Fruit fly (Drosophila melanogaster) whole organism, prepupa: Measurements from ENCODE around the gene PH4alphaNE2.

Source experiments
- Blimp-1 ChIP-seq: fragments of 200-800 bp; sonication (Bioruptor generic); optimal IDR thresholded peaks from 3 replicates; lab custom pipeline; 2017; ENCODE audit warnings: missing biosample characterization, missing genetic modification characterization, mild to moderate bottlenecking, moderate library complexity, missing genetic modification reagents
- CG11294 ChIP-seq: fragments of 200-800 bp; sonication (Bioruptor generic); IDR thresholded peaks from 2 replicates; pipeline ENCODE4 v1.3.6; 2022; ENCODE audit warnings: missing biosample characterization, missing genetic modification characterization
- CG11762 ChIP-seq: fragments of 200-800 bp; sonication (Bioruptor generic); optimal IDR thresholded peaks from 3 replicates; lab custom pipeline; 2016; ENCODE audit warnings: missing biosample characterization, missing genetic modification characterization; ENCODE audit not compliant: insufficient read depth
- CG15336 ChIP-seq: fragments of 200-800 bp; sonication (Bioruptor generic); IDR thresholded peaks from 2 replicates; pipeline ENCODE4 v1.3.6; 2022; ENCODE audit warnings: missing biosample characterization, missing genetic modification characterization
- CG3032 ChIP-seq: fragments of 200-800 bp; optimal IDR thresholded peaks from 2 replicates; lab custom pipeline; 2019; ENCODE audit warnings: missing biosample characterization, mild to moderate bottlenecking, missing genetic modification characterization, moderate library complexity
- CG32006 ChIP-seq: fragments of 200-800 bp; sonication (Bioruptor generic); optimal IDR thresholded peaks from 3 replicates; lab custom pipeline; 2017; ENCODE audit warnings: missing biosample characterization, mild to moderate bottlenecking, missing genetic modification characterization
- CG4318 ChIP-seq: fragments of 200-800 bp; sonication (Bioruptor generic); optimal IDR thresholded peaks from 3 replicates; lab custom pipeline; 2017; ENCODE audit warnings: missing biosample characterization, mild to moderate bottlenecking, missing genetic modification characterization
- CG6276 ChIP-seq: fragments of 200-800 bp; sonication (Bioruptor generic); optimal IDR thresholded peaks from 2 replicates; lab custom pipeline; 2017; ENCODE audit warnings: missing biosample characterization, mild to moderate bottlenecking, missing genetic modification characterization
- CG6792 ChIP-seq: fragments of 200-800 bp; sonication (Bioruptor generic); optimal IDR thresholded peaks from 3 replicates; lab custom pipeline; 2016; ENCODE audit warnings: missing biosample characterization, missing genetic modification characterization
- CG6808 ChIP-seq: fragments of 200-800 bp; sonication (Bioruptor generic); optimal IDR thresholded peaks from 3 replicates; lab custom pipeline; 2017; ENCODE audit warnings: missing biosample characterization, missing genetic modification characterization, mild to moderate bottlenecking, moderate library complexity, missing genetic modification reagents
- CG6854 ChIP-seq: fragments of 200-800 bp; sonication (Bioruptor generic); optimal IDR thresholded peaks from 2 replicates; lab custom pipeline; 2017; ENCODE audit warnings: missing biosample characterization, mild to moderate bottlenecking, missing genetic modification characterization
- CG8119 ChIP-seq: fragments of 200-800 bp; sonication (Bioruptor generic); IDR thresholded peaks from 3 replicates; pipeline ENCODE4 v1.3.6; 2022; ENCODE audit warnings: missing biosample characterization, missing genetic modification characterization
- CG9139 ChIP-seq: fragments of 200-800 bp; sonication (Bioruptor generic); optimal IDR thresholded peaks from 3 replicates; lab custom pipeline; 2017; ENCODE audit warnings: missing biosample characterization, mild to moderate bottlenecking, missing genetic modification characterization
- Eip75B ChIP-seq: fragments of 200-800 bp; sonication (Bioruptor generic); optimal IDR thresholded peaks from 3 replicates; lab custom pipeline; 2016; ENCODE audit warnings: missing biosample characterization, missing genetic modification characterization
- Eip93F ChIP-seq: fragments of 200-800 bp; sonication (Bioruptor generic); optimal IDR thresholded peaks from 2 replicates; lab custom pipeline; 2016; ENCODE audit warnings: missing biosample characterization, mild to moderate bottlenecking, missing genetic modification characterization
- Ets21C ChIP-seq: fragments of 200-800 bp; sonication (Bioruptor generic); optimal IDR thresholded peaks from 3 replicates; lab custom pipeline; 2016; ENCODE audit warnings: missing biosample characterization, missing genetic modification characterization
- Hr38 ChIP-seq: sonication (Bioruptor generic); optimal IDR thresholded peaks from 2 replicates; lab custom pipeline; 2016; ENCODE audit warnings: missing biosample characterization, missing genetic modification characterization
- Met ChIP-seq: fragments of 200-800 bp; sonication (Bioruptor generic); optimal IDR thresholded peaks from 3 replicates; lab custom pipeline; 2016; ENCODE audit warnings: missing biosample characterization, missing genetic modification characterization
- OdsH ChIP-seq: fragments of 200-800 bp; sonication (Bioruptor generic); optimal IDR thresholded peaks from 3 replicates; lab custom pipeline; 2016; ENCODE audit warnings: missing biosample characterization, missing genetic modification characterization
- Smox ChIP-seq: fragments of 200-800 bp; sonication (Bioruptor generic); optimal IDR thresholded peaks from 3 replicates; lab custom pipeline; 2016; ENCODE audit warnings: missing biosample characterization, missing genetic modification characterization
- Sox102F ChIP-seq: fragments of 200-800 bp; sonication (Bioruptor generic); optimal IDR thresholded peaks from 2 replicates; lab custom pipeline; 2016; ENCODE audit warnings: missing biosample characterization, mild to moderate bottlenecking, missing genetic modification characterization
- Sox14 ChIP-seq: fragments of 200-800 bp; sonication (Bioruptor generic); optimal IDR thresholded peaks from 3 replicates; lab custom pipeline; 2016; ENCODE audit warnings: missing biosample characterization, missing genetic modification characterization
- achi ChIP-seq: fragments of 200-800 bp; sonication (Bioruptor generic); optimal IDR thresholded peaks from 3 replicates; lab custom pipeline; 2016; ENCODE audit warnings: missing biosample characterization, missing genetic modification characterization
- cyc ChIP-seq: fragments of 200-800 bp; sonication (Bioruptor generic); optimal IDR thresholded peaks from 3 replicates; lab custom pipeline; 2016; ENCODE audit warnings: missing biosample characterization, missing genetic modification characterization
- dac ChIP-seq: fragments of 200-800 bp; sonication (Bioruptor generic); optimal IDR thresholded peaks from 2 replicates; lab custom pipeline; 2017; ENCODE audit warnings: missing biosample characterization, mild to moderate bottlenecking, missing genetic modification characterization
- dsx ChIP-seq: fragments of 200-800 bp; optimal IDR thresholded peaks from 3 replicates; lab custom pipeline; 2019; ENCODE audit warnings: missing biosample characterization, mild to moderate bottlenecking, missing genetic modification characterization, moderate library complexity; ENCODE audit not compliant: poor library complexity, severe bottlenecking
- esn ChIP-seq: fragments of 200-800 bp; sonication (Bioruptor generic); optimal IDR thresholded peaks from 2 replicates; lab custom pipeline; 2016; ENCODE audit warnings: missing biosample characterization, mild to moderate bottlenecking, missing genetic modification characterization, moderate library complexity
- lz ChIP-seq: fragments of 200-800 bp; sonication (Bioruptor generic); optimal IDR thresholded peaks from 3 replicates; lab custom pipeline; 2016; ENCODE audit warnings: missing biosample characterization, missing genetic modification characterization
- net ChIP-seq: fragments of 200-800 bp; sonication (Bioruptor generic); optimal IDR thresholded peaks from 3 replicates; lab custom pipeline; 2016; ENCODE audit warnings: missing biosample characterization, missing genetic modification characterization
- pdm3 ChIP-seq: fragments of 200-800 bp; sonication (Bioruptor generic); optimal IDR thresholded peaks from 3 replicates; lab custom pipeline; 2016; ENCODE audit warnings: missing biosample characterization, missing genetic modification characterization
- salr ChIP-seq, 2 experiments: fragments of 200-800 bp; sonication (Bioruptor generic); optimal IDR thresholded peaks; 3 replicates each; lab custom pipeline; 2016 to 2018; ENCODE audit warnings: missing biosample characterization in 2 of 2, missing genetic modification characterization in 2 of 2, mild to moderate bottlenecking in 1 of 2
- spab ChIP-seq: fragments of 200-800 bp; sonication (Bioruptor generic); optimal IDR thresholded peaks from 2 replicates; lab custom pipeline; 2017; ENCODE audit warnings: missing biosample characterization, mild to moderate bottlenecking, missing genetic modification characterization, missing genetic modification reagents
- ss ChIP-seq, 2 experiments: fragments of 200-800 bp; sonication (Bioruptor generic); optimal IDR thresholded peaks; 2 replicates in 1 of 2; 3 replicates in 1 of 2; lab custom pipeline; 2017 to 2018; ENCODE audit warnings: mild to moderate bottlenecking in 2 of 2, missing biosample characterization in 2 of 2, missing genetic modification characterization in 2 of 2, moderate library complexity in 1 of 2
- svp ChIP-seq: fragments of 200-800 bp; sonication (Bioruptor generic); peaks from one replicate; lab custom pipeline; 2016; ENCODE audit warnings: missing biosample characterization, missing genetic modification characterization
- topi ChIP-seq: fragments of 200-800 bp; sonication (Bioruptor generic); optimal IDR thresholded peaks from 3 replicates; lab custom pipeline; 2016; ENCODE audit warnings: missing biosample characterization, missing genetic modification characterization
- vri ChIP-seq: fragments of 200-800 bp; sonication (Bioruptor generic); optimal IDR thresholded peaks from 3 replicates; lab custom pipeline; 2016; ENCODE audit warnings: missing biosample characterization, mild to moderate bottlenecking, missing genetic modification characterization

Gene PH4alphaNE2

DNA sequence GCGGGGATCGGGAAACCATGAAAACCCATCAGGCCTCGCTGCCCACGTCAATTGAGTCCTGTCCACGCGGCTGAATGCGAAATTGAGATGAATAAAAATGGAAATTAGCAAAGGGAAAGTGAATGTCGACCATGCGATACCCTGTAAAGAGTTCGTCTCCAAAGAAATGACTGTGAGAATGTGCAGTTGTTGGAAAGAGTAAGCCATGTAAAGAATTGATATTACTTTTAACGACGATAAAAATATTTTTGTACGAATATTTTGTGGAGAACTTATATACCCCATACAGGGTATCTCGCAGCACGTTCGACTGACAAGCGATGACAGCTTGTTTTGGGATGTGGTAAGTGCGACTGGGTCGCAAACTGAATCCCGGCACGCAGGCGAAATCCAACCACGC lies 10.8 kb downstream of the PH4alphaNE2 start (continued):
- peak; percentile 76 for TF ChIP-seq cyc (GFP tag; lab: Kevin White, UChicago)
- peak; percentile 72 for TF ChIP-seq topi (GFP tag; lab: Kevin White, UChicago)
- TF ChIP-seq ss (GFP tag; optimal IDR thresholded peaks at IDR 0.05; lab: Kevin White, UChicago): no peak
- TF ChIP-seq lz (GFP tag; lab: Kevin White, UChicago): peak; percentile 76
- peak; percentile 30 for TF ChIP-seq Blimp-1 (GFP tag; lab: Kevin White, UChicago)
- peak; percentile 76 for TF ChIP-seq Met (GFP tag; lab: Kevin White, UChicago)
- TF ChIP-seq CG6276 (GFP tag; lab: Kevin White, UChicago): peak; percentile 40
- no peak for TF ChIP-seq vri (GFP tag; lab: Kevin White, UChicago)
- no peak for TF ChIP-seq Hr38 (GFP tag; lab: Kevin White, UChicago)
- TF ChIP-seq CG6808: peak; percentile 43
- peak; percentile 62 for TF ChIP-seq Smox (GFP tag; lab: Kevin White, UChicago)
- TF ChIP-seq OdsH (GFP tag; lab: Kevin White, UChicago): peak; percentile 66
- peak; percentile 86 for TF ChIP-seq svp (GFP tag; lab: Kevin White, UChicago)
- TF ChIP-seq Sox102F (GFP tag; lab: Kevin White, UChicago): peak; percentile 67
- TF ChIP-seq CG6854 (GFP tag; lab: Kevin White, UChicago): no peak
- peak; percentile 38 for TF ChIP-seq spab (GFP tag; lab: Kevin White, UChicago)
- peak; percentile 25 for TF ChIP-seq CG11762 (GFP tag; lab: Kevin White, UChicago)
- peak; percentile 52 for TF ChIP-seq CG4318
- TF ChIP-seq Eip75B (GFP tag; lab: Kevin White, UChicago): peak; percentile 63
- peak; percentile 68 for TF ChIP-seq Sox14 (GFP tag; lab: Kevin White, UChicago)
- no peak for TF ChIP-seq CG3032 (tag; lab: Kevin White, UChicago)
- peak; percentile 73 for TF ChIP-seq CG32006
- TF ChIP-seq CG9139: peak; percentile 16
- no peak for TF ChIP-seq Eip93F (GFP tag; lab: Kevin White, UChicago)
- no peak for TF ChIP-seq dac (GFP tag; lab: Kevin White, UChicago)
- TF ChIP-seq salr (GFP tag; optimal IDR thresholded peaks at IDR 0.05; lab: Kevin White, UChicago): peak; percentile 1 to 41
- peak; percentile 72 for TF ChIP-seq CG15336
- TF ChIP-seq pdm3: peak; percentile 60
- no peak for TF ChIP-seq dsx
- no peak for TF ChIP-seq esn
- TF ChIP-seq Ets21C (GFP tag; lab: Kevin White, UChicago): peak; percentile 63
- peak; percentile 73 for TF ChIP-seq CG8119
- 0 out of 2 replicates have a peak, but pooled peaks have one; percentile 38 for TF ChIP-seq CG11294 (GFP tag; lab: Robert Waterston, UW)
- TF ChIP-seq, all 60 proteins: peak for 46

DNA sequence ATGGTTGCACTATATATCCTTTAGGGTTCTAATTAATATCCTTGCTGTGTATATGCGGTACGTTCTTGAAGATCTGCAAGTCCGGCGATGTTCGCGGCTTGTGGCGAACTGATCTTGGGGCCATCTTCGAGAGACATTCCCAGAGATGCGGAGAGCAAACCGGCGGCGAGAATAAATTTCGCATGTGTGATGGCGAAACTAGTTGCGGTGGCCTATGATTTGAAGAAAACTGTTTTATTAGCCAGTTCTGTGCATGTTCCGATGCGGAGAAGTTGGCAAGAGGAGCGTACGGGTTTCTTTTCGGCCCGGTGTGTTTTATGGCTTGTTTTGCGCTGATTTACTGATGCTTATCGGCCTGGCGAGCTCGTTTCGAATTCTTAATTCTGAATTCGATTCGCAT lies 11.8 kb downstream of the PH4alphaNE2 start, which contains the start of gene PH4alphaNE1:
Gene PH4alphaNE1 (minus strand): TSS at position 101 of the 400 bp plus-strand sequence.
- TF ChIP-seq dsx (no peak), net (GFP tag; lab: Kevin White, UChicago) (no peak), achi (no peak), vri (GFP tag; lab: Kevin White, UChicago) (no peak), CG6808 (no peak), Hr38 (GFP tag; lab: Kevin White, UChicago) (no peak)

- TF ChIP-seq Blimp-1 (GFP tag; lab: Kevin White, UChicago) (peak; percentile 33), CG6792 (GFP tag; lab: Kevin White, UChicago) (no peak), svp (GFP tag; lab: Kevin White, UChicago) (peak; percentile 23)
Measured at dm6 chr3R:30496103-30496858, 15.7 kb downstream of the PH4alphaNE2 start, which contains the start of gene PH4alphaMP. Gene PH4alphaMP (minus strand): TSS chr3R:30496153.
